Fruit fly (Drosophila melanogaster): ENCODE data around the gene Vps16B.

Gene Vps16B

dm6 chr3R:29857228-29857627, 41.0 kb upstream of the Vps16B start, which contains the start of gene dgt1 (continued):
- TF ChIP-seq HmgD (GFP tag; optimal IDR thresholded peaks at IDR 0.05), result peak; percentile 5
- peak; percentile 88 for TF ChIP-seq CG9797 (GFP tag; optimal IDR thresholded peaks at IDR 0.05)
- peak; percentile 85 for TF ChIP-seq CG14710 (tag; optimal IDR thresholded peaks at IDR 0.05)
- no peak for TF ChIP-seq chif (GFP tag; optimal IDR thresholded peaks at IDR 0.05)
- no peak for TF ChIP-seq CG12659 (GFP tag; optimal IDR thresholded peaks at IDR 0.05)
- peak; percentile 78 for TF ChIP-seq CG12155 (GFP tag; optimal IDR thresholded peaks at IDR 0.05)
- TF ChIP-seq CG17829 (tag; optimal IDR thresholded peaks at IDR 0.05), result peak; percentile 41
- no peak for TF ChIP-seq CG33213 (GFP tag; optimal IDR thresholded peaks at IDR 0.05)
- TF ChIP-seq CG3847 (GFP tag; IDR thresholded peaks at IDR 0.05), result peak; percentile 24; the same call in 1 of the 2 replicates
- no peak for TF ChIP-seq CG5953 (GFP tag; IDR thresholded peaks at IDR 0.05)
- peak; percentile 40 for TF ChIP-seq Elba2 (GFP tag; optimal IDR thresholded peaks at IDR 0.05)
- no peak for TF ChIP-seq pho (GFP tag; optimal IDR thresholded peaks at IDR 0.05)
- TF ChIP-seq pzg (GFP tag; optimal IDR thresholded peaks at IDR 0.05), result peak; percentile 89
- TF ChIP-seq Lim3 (GFP tag; IDR thresholded peaks at IDR 0.05), result no peak
- no peak for TF ChIP-seq ash1 (GFP tag; optimal IDR thresholded peaks at IDR 0.05)
- no peak for TF ChIP-seq CG1529 (GFP tag; optimal IDR thresholded peaks at IDR 0.05)

- TF ChIP-seq dmrt11E (tag; optimal IDR thresholded peaks at IDR 0.05) (peak; percentile 24), Drgx (GFP tag; IDR thresholded peaks at IDR 0.05) (peak; percentile 88), CG6683 (GFP tag; optimal IDR thresholded peaks at IDR 0.05) (no peak), CG6791 (GFP tag; IDR thresholded peaks at IDR 0.05; ENCODE audit: partially characterized antibody) (no peak), Rx (GFP tag; IDR thresholded peaks at IDR 0.05) (peak; percentile 26; the same call in 1 of the 2 replicates), hkb (optimal IDR thresholded peaks at IDR 0.05) (no peak), hkb (GFP tag; IDR thresholded peaks at IDR 0.05) (0 out of 2 replicates have a peak, but pooled peaks have one; percentile 18), CG12391 (tag; optimal IDR thresholded peaks at IDR 0.05) (peak; percentile 10), CG11695 (GFP tag; IDR thresholded peaks at IDR 0.05) (no peak), grn (GFP tag; optimal IDR thresholded peaks at IDR 0.05) (no peak), tio (GFP tag; optimal IDR thresholded peaks at IDR 0.05) (no peak), Ssrp (tag; optimal IDR thresholded peaks at IDR 0.05) (peak; percentile 15), CG6689 (GFP tag; IDR thresholded peaks at IDR 0.05) (peak; percentile 23; the same call in 1 of the 2 replicates), stc (GFP tag; IDR thresholded peaks at IDR 0.05) (no peak), CG12744 (GFP tag; optimal IDR thresholded peaks at IDR 0.05) (no peak), zfh1 (GFP tag; IDR thresholded peaks at IDR 0.05) (0 out of 3 replicates have a peak, but pooled peaks have one; percentile 19), ara (GFP tag; IDR thresholded peaks at IDR 0.05) (peak; percentile 51; the same call in 1 of the 2 replicates), CG4424 (GFP tag; optimal IDR thresholded peaks at IDR 0.05) (no peak), ap (GFP tag; IDR thresholded peaks at IDR 0.05) (0 out of 2 replicates have a peak, but pooled peaks have one; percentile 5), Awh (GFP tag; IDR thresholded peaks at IDR 0.05) (peak; percentile 35; the same call in 1 of the 2 replicates), kay (GFP tag; optimal IDR thresholded peaks at IDR 0.05) (no peak), CG14710 (tag; optimal IDR thresholded peaks at IDR 0.05) (no peak), CG2712 (tag; optimal IDR thresholded peaks at IDR 0.05) (no peak), CG9932 (GFP tag; IDR thresholded peaks at IDR 0.05) (no peak), dysf (GFP tag; IDR thresholded peaks at IDR 0.05) (peak; percentile 38; the same call in 1 of the 3 replicates), Bdp1 (GFP tag; optimal IDR thresholded peaks at IDR 0.05) (no peak), B-H1 (GFP tag; IDR thresholded peaks at IDR 0.05) (no peak), prd (optimal IDR thresholded peaks at IDR 0.05) (no peak), prd (GFP tag; IDR thresholded peaks at IDR 0.05) (peak; percentile 69; the same call in 2 of the 3 replicates), ssp (GFP tag; IDR thresholded peaks at IDR 0.05) (peak; percentile 26; the same call in 1 of the 2 replicates), row (GFP tag; IDR thresholded peaks at IDR 0.05) (0 out of 3 replicates have a peak, but pooled peaks have one; percentile 29), dati (GFP tag; IDR thresholded peaks at IDR 0.05) (0 out of 2 replicates have a peak, but pooled peaks have one; percentile 18), CG17328 (GFP tag; IDR thresholded peaks at IDR 0.05) (0 out of 2 replicates have a peak, but pooled peaks have one; percentile 21), Mrtf (GFP tag; IDR thresholded peaks at IDR 0.05) (0 out of 3 replicates have a peak, but pooled peaks have one; percentile 28), TFAM (GFP tag; optimal IDR thresholded peaks at IDR 0.05) (no peak), kah (GFP tag; optimal IDR thresholded peaks at IDR 0.05) (no peak), NfI (GFP tag; optimal IDR thresholded peaks at IDR 0.05) (no peak)
These were observed 30.9 kb upstream of the Vps16B start for dm6 chr3R:29847126-29847525.

Data from whole organism, embryonic.